Worm (Caenorhabditis elegans) whole organism, L4 larva: ENCODE measurements around the gene F28H6.4.

Source experiments
- F37D6.2 ChIP-seq: sonication (generic microtip); optimal IDR thresholded peaks from 2 replicates; lab custom pipeline; 2016; ENCODE audit warnings: mild to moderate bottlenecking, missing genetic modification characterization, missing compliant biosample characterization
- aha-1 ChIP-seq: fragments of 150-350 bp; peaks from one replicate; lab custom pipeline; 2014; ENCODE audit warnings: missing biosample characterization, missing genetic modification characterization
- daf-12 ChIP-seq: fragments of 150-350 bp; optimal IDR thresholded peaks from 2 replicates; lab custom pipeline; 2014; ENCODE audit warnings: missing biosample characterization, missing genetic modification reagents, missing genetic modification characterization
- hlh-30 ChIP-seq: sonication (generic microtip); optimal IDR thresholded peaks from 2 replicates; lab custom pipeline; 2017; ENCODE audit warnings: antibody characterized with exemption, mild to moderate bottlenecking, missing genetic modification characterization, missing compliant biosample characterization; ENCODE audit not compliant: insufficient read depth
- lin-39 ChIP-seq: fragments of 150-350 bp; optimal IDR thresholded peaks from 2 replicates; lab custom pipeline; 2014; ENCODE audit warnings: missing biosample characterization, missing genetic modification reagents, missing genetic modification characterization
- mxl-3 ChIP-seq: fragments of 200-800 bp; sonication (Bioruptor generic); optimal IDR thresholded peaks from 2 replicates; lab custom pipeline; 2018; ENCODE audit warnings: mild to moderate bottlenecking, missing genetic modification characterization, missing compliant biosample characterization
- nhr-76 ChIP-seq: fragments of 150-350 bp; optimal IDR thresholded peaks from 2 replicates; lab custom pipeline; 2014; ENCODE audit warnings: missing biosample characterization, missing genetic modification characterization
- snpc-1.2 ChIP-seq: fragments of 200-800 bp; sonication (Bioruptor generic); IDR thresholded peaks from 2 replicates; pipeline ENCODE4 v1.3.6; 2022; ENCODE audit warnings: missing genetic modification reagents, missing genetic modification characterization, missing compliant biosample characterization
- zfp-3 ChIP-seq: fragments of 200-800 bp; sonication (Bioruptor generic); conservative IDR thresholded peaks from 2 replicates; pipeline ENCODE4 v1.3.6; 2022; ENCODE audit warnings: missing genetic modification reagents, missing genetic modification characterization, missing compliant biosample characterization

DNA sequence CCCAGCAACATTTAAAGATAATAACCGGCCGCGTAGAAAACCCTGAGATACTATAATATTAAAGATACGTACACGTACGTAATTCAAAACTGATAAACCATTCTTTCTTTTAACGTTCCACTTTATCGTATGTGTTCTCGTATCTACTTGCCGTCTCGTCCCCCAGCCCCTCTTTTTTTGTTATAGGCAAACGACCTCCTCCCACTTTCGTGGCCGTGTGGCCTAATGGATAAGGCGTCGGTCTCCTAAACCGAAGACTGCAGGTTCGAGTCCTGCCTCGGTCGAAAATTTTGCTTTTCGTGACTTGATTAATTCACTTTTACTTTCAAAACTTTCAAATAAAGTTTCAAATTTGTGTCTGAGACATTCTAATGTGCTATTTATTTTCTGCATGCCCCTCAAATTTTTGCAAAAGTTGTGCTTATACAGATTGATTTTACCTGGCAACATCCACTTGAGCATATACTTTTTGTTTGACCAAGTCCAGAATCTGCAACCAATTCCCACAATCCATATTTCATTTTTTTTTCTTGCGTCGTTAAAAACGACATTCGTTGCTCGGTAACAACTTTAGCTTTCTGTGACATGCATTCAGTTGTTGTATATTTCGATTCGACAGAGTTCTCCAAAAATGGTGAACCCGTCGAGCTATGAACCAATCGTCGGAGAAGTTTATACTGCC, 12.1 kb upstream of the F28H6.4 start, which contains the start of gene F28H6.7:
- no peak for TF ChIP-seq lin-39 (tag; lab: Kevin White, UChicago)
- TF ChIP-seq aha-1 (tag; lab: Kevin White, UChicago) = no peak
- TF ChIP-seq snpc-1.2 (GFP tag; lab: Robert Waterston, UW) = peak; percentile 76
- TF ChIP-seq zfp-3 (GFP tag; lab: Robert Waterston, UW) = 0 out of 2 replicates have a peak, but pooled peaks have one; percentile 25
- no peak for TF ChIP-seq daf-12
- TF ChIP-seq mxl-3 = no peak
- peak; percentile 48 for TF ChIP-seq hlh-30 (tag; lab: Kevin White, UChicago)
- no peak for TF ChIP-seq nhr-76 (tag; lab: Kevin White, UChicago)
- peak; percentile 18 for TF ChIP-seq F37D6.2 (tag; lab: Kevin White, UChicago)
